Fruit fly (Drosophila melanogaster): ENCODE measurements around the gene Prosbeta4.
A peak's percentile ranks its signal among the peaks of the same experiment; 100 is the strongest.

DNA sequence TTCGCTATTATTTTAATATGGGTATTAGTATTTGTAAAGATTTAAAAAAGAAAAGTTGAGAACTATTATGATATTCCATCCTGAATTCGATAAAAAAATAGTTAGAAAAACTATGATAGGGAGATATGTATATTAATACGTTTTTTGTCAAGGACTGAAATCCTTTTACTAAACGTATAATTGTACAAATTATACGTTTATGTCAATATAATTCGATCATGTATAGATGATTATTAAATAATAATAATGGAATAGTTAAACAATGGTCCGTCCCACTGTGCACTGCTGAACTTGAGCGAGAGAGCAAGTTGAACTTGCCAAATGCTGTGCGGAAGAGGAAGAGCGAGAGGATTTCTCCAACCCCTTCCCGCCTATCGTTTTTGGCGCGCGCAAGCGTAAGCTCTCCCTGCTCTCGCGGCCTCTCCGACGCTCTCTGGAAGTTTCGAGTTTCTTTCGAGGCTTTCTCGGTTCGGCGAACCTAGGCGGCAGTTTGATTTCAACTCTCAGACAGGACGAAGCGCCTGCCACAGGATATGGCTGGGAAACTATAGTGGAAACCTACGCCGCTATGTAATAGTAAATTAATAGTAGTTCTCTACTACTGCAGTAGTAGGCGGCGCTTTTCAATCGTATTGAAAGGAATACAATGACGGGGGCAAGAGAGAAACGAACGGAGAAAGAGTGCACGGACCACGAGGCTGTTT is 46.9 kb downstream of the Prosbeta4 start:
- TF ChIP-seq kay (GFP tag; ENCODE audit: borderline replicate concordance) (peak; percentile 28), tj (GFP tag; optimal IDR thresholded peaks at IDR 0.05) (peak; percentile 2), CG33017 (tag; optimal IDR thresholded peaks at IDR 0.05) (no peak), CG1620 (GFP tag; optimal IDR thresholded peaks at IDR 0.05) (no peak), CG5204 (GFP tag; optimal IDR thresholded peaks at IDR 0.05) (no peak), Hr96 (GFP tag; optimal IDR thresholded peaks at IDR 0.05) (no peak), cnc (optimal IDR thresholded peaks at IDR 0.05) (no peak), CG7045 (GFP tag; optimal IDR thresholded peaks at IDR 0.05) (no peak), Mnt (GFP tag; optimal IDR thresholded peaks at IDR 0.05) (no peak)

All from whole organism, adult.